Worm (Caenorhabditis elegans): Measurements from ENCODE around the gene T15B7.15.

DNA sequence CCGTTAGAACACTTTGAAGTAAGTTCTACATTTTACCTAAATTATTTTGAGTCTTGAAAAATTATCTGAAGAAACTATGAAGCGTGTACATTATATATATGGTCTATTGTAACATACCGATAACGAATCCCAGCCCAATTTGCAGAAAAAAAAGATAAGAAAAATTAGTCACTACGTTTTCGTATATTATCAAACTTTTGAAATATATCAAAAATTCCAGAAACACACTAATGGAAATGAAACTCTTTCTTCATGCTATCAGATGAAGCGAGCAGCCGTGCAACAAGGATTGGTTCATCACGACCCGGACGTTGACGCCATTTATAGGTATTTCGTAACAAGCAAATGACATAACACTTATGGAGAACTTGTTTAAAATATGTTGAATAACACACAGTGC is 26.6 kb downstream of the T15B7.15 start:
- no peak for TF ChIP-seq nhr-11 (tag; optimal IDR thresholded peaks at IDR 0.05)
- TF ChIP-seq unc-3 (GFP tag; conservative IDR thresholded peaks at IDR 0.05) = no peak
- TF ChIP-seq unc-3 (tag; optimal IDR thresholded peaks at IDR 0.05) = no peak
- TF ChIP-seq gmeb-2 (tag; optimal IDR thresholded peaks at IDR 0.05) = no peak
- TF ChIP-seq lin-11 (tag; optimal IDR thresholded peaks at IDR 0.05) = no peak
- TF ChIP-seq pat-9 (tag; optimal IDR thresholded peaks at IDR 0.05) = no peak
- TF ChIP-seq pag-3 (tag; optimal IDR thresholded peaks at IDR 0.05; ENCODE audit: borderline replicate concordance) = no peak
- no peak for TF ChIP-seq nfya-1 (tag; optimal IDR thresholded peaks at IDR 0.05)
- no peak for TF ChIP-seq dmd-4 (tag; optimal IDR thresholded peaks at IDR 0.05; ENCODE audit: borderline replicate concordance)
- peak; percentile 53 for TF ChIP-seq elt-2 (tag; optimal IDR thresholded peaks at IDR 0.05)
- TF ChIP-seq T23F11.4 (GFP tag; optimal IDR thresholded peaks at IDR 0.05) = no peak
- TF ChIP-seq odd-2 (tag; optimal IDR thresholded peaks at IDR 0.05) = no peak
- no peak for TF ChIP-seq ama-1 (optimal IDR thresholded peaks at IDR 0.05)

All from whole organism, late embryonic.